Worm (Caenorhabditis elegans) whole organism, L3 larva: ENCODE measurements around the gene Y37H2A.18.

Source experiments
- ZK546.5 ChIP-seq: sonication (generic microtip); optimal IDR thresholded peaks from 2 replicates; lab custom pipeline; 2017; ENCODE audit warnings: missing biosample characterization, missing genetic modification characterization
- ama-1 ChIP-seq: fragments of 150-350 bp; optimal IDR thresholded peaks from 2 replicates; lab custom pipeline; 2018
- nhr-77 ChIP-seq: fragments of 150-350 bp; optimal IDR thresholded peaks from 2 replicates; lab custom pipeline; 2014; ENCODE audit warnings: missing biosample characterization, missing genetic modification characterization

DNA sequence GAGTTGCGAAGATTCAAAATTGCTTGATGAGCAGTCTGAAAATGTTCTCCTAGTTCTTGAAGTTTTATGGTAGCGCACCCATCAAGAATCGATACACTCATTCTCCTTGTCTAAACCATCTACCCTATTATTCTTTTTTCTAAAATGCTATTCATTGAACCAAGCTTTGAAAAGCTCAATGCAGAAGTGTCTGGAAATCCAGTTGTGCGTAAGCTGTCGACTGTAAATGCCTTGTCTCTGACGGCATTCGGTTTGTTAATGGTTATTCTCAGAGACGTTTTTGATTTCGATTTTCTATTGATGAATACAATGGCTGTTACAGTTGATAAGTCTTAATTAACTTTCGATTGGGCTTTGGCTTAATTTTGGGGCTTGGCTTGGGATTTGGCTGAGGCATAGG, 29.5 kb upstream of the Y37H2A.18 start, which contains the start of gene C14A6.12:
- TF ChIP-seq nhr-77 (tag; lab: Kevin White, UChicago) (no peak), ZK546.5 (tag; lab: Kevin White, UChicago) (no peak), ama-1 (lab: Kevin White, UChicago) (no peak)
